Fruit fly (Drosophila melanogaster) whole organism, embryonic: Measurements from ENCODE around the gene CG32625.

ENCODE experiments used
- CG1024 ChIP-seq: fragments of 200-800 bp; sonication (Bioruptor generic); IDR thresholded peaks from 2 replicates; pipeline ENCODE4 v1.3.6; 2022; ENCODE audit warnings: missing biosample characterization, missing genetic modification characterization
- CG10267 ChIP-seq: fragments of 200-800 bp; sonication (Bioruptor generic); optimal IDR thresholded peaks from 2 replicates; lab custom pipeline; 2018; ENCODE audit warnings: missing biosample characterization, mild to moderate bottlenecking, missing genetic modification characterization, moderate library complexity
- CG11696 ChIP-seq: fragments of 200-800 bp; sonication (Bioruptor generic); IDR thresholded peaks from 2 replicates; pipeline ENCODE4 v1.3.6; 2022; ENCODE audit warnings: missing biosample characterization, missing genetic modification characterization
- CG13775 ChIP-seq: fragments of 200-800 bp; sonication (Bioruptor generic); optimal IDR thresholded peaks from 3 replicates; lab custom pipeline; 2017; ENCODE audit warnings: missing biosample characterization, mild to moderate bottlenecking, missing genetic modification characterization
- CG14050 ChIP-seq: fragments of 200-800 bp; sonication (Bioruptor generic); IDR thresholded peaks from 3 replicates; pipeline ENCODE4 v1.3.6; 2022; ENCODE audit warnings: missing biosample characterization, missing genetic modification characterization
- CG1529 ChIP-seq: fragments of 200-800 bp; sonication (Bioruptor generic); optimal IDR thresholded peaks from 3 replicates; lab custom pipeline; 2018; ENCODE audit warnings: missing biosample characterization, missing genetic modification characterization
- CG15514 ChIP-seq: fragments of 200-800 bp; sonication (Bioruptor generic); optimal IDR thresholded peaks from 3 replicates; lab custom pipeline; 2017; ENCODE audit warnings: missing biosample characterization, missing genetic modification characterization, mild to moderate bottlenecking, moderate library complexity, missing genetic modification reagents
- CG17186 ChIP-seq: fragments of 200-800 bp; sonication (Bioruptor generic); optimal IDR thresholded peaks from 3 replicates; lab custom pipeline; 2017; ENCODE audit warnings: missing biosample characterization, missing genetic modification reagents, missing genetic modification characterization
- CG18476 ChIP-seq: fragments of 200-800 bp; sonication (Bioruptor generic); optimal IDR thresholded peaks from 2 replicates; lab custom pipeline; 2016; ENCODE audit warnings: missing biosample characterization, mild to moderate bottlenecking, missing genetic modification characterization
- CG2120 ChIP-seq: fragments of 200-800 bp; sonication (Bioruptor generic); optimal IDR thresholded peaks from 3 replicates; lab custom pipeline; 2016; ENCODE audit warnings: missing biosample characterization, missing genetic modification characterization
- CG2199 ChIP-seq: fragments of 200-800 bp; sonication (Bioruptor generic); IDR thresholded peaks from 3 replicates; pipeline ENCODE4 v1.3.6; 2022; ENCODE audit warnings: missing biosample characterization, missing genetic modification characterization
- CG2202 ChIP-seq: fragments of 200-800 bp; sonication (Bioruptor generic); optimal IDR thresholded peaks from 2 replicates; lab custom pipeline; 2018; ENCODE audit warnings: missing biosample characterization, mild to moderate bottlenecking, missing genetic modification characterization
- CG32532 ChIP-seq: fragments of 200-800 bp; sonication (Bioruptor generic); IDR thresholded peaks from 2 replicates; pipeline ENCODE4 v1.3.6; 2022; ENCODE audit warnings: missing biosample characterization, missing genetic modification characterization
- CG34422 ChIP-seq: fragments of 200-800 bp; sonication (Bioruptor generic); IDR thresholded peaks from 3 replicates; pipeline ENCODE4 v1.3.6; 2022; ENCODE audit warnings: missing biosample characterization, missing genetic modification characterization
- CG3726 ChIP-seq: fragments of 200-800 bp; sonication (Bioruptor generic); IDR thresholded peaks from 3 replicates; pipeline ENCODE4, ENCODE4 v1.3.6; 2022; ENCODE audit warnings: missing biosample characterization, missing genetic modification characterization
- CG7745 ChIP-seq: fragments of 200-800 bp; sonication (Bioruptor generic); optimal IDR thresholded peaks from 2 replicates; lab custom pipeline; 2018; ENCODE audit warnings: missing biosample characterization, mild to moderate bottlenecking, missing genetic modification characterization, moderate library complexity
- CTCF ChIP-seq: fragments of 200-800 bp; sonication (Bioruptor generic); optimal IDR thresholded peaks from 2 replicates; lab custom pipeline; 2017; ENCODE audit warnings: missing biosample characterization, mild to moderate bottlenecking, missing genetic modification characterization, moderate library complexity
- Dfd ChIP-seq, 2 experiments: fragments of >200 bp; optimal IDR thresholded peaks; 2 replicates each; lab custom pipeline; 2017; ENCODE audit warnings: missing biosample characterization in 2 of 2, missing genetic modification characterization in 2 of 2
- GATAe ChIP-seq: fragments of 200-800 bp; sonication (Bioruptor generic); conservative IDR thresholded peaks from 2 replicates; pipeline ENCODE4 v1.3.6; 2022; ENCODE audit warnings: missing biosample characterization, missing genetic modification characterization
- HLH54F ChIP-seq: fragments of 200-800 bp; sonication (Bioruptor generic); optimal IDR thresholded peaks from 3 replicates; lab custom pipeline; 2016; ENCODE audit warnings: missing biosample characterization, missing genetic modification characterization
- Jarid2 ChIP-seq: fragments of 200-800 bp; sonication (Bioruptor generic); optimal IDR thresholded peaks from 3 replicates; lab custom pipeline; 2017; ENCODE audit warnings: mild to moderate bottlenecking, missing biosample characterization, missing genetic modification reagents, missing genetic modification characterization
- Lpt ChIP-seq: fragments of >200 bp; optimal IDR thresholded peaks from 2 replicates; lab custom pipeline; 2018; ENCODE audit warnings: missing biosample characterization, missing genetic modification characterization
- NK7.1 ChIP-seq: fragments of 200-800 bp; sonication (Bioruptor generic); optimal IDR thresholded peaks from 3 replicates; lab custom pipeline; 2016; ENCODE audit warnings: missing biosample characterization, missing genetic modification characterization
- Opbp ChIP-seq: fragments of 200-800 bp; sonication (Bioruptor generic); IDR thresholded peaks from 3 replicates; pipeline ENCODE4 v1.3.6; 2022; ENCODE audit warnings: missing biosample characterization, missing genetic modification characterization; ENCODE audit not compliant: partially characterized antibody
- Rfx ChIP-seq: fragments of 200-800 bp; sonication (Bioruptor generic); IDR thresholded peaks from 2 replicates; pipeline ENCODE4 v1.3.6; 2022; ENCODE audit warnings: missing biosample characterization, missing genetic modification characterization
- Sox100B ChIP-seq: fragments of 200-800 bp; sonication (Bioruptor generic); optimal IDR thresholded peaks from 3 replicates; lab custom pipeline; 2018; ENCODE audit warnings: missing biosample characterization, mild to moderate bottlenecking, missing genetic modification characterization
- amos ChIP-seq: fragments of 200-800 bp; sonication (Bioruptor generic); IDR thresholded peaks from 2 replicates; pipeline ENCODE4 v1.3.6; 2022; ENCODE audit warnings: missing biosample characterization, missing genetic modification characterization; ENCODE audit not compliant: partially characterized antibody
- ato ChIP-seq: fragments of 200-800 bp; sonication (Bioruptor generic); IDR thresholded peaks from 2 replicates; pipeline ENCODE4 v1.3.6; 2022; ENCODE audit warnings: missing biosample characterization, missing genetic modification characterization; ENCODE audit not compliant: partially characterized antibody
- dysf ChIP-seq: fragments of 200-800 bp; sonication (Bioruptor generic); IDR thresholded peaks from 3 replicates; pipeline ENCODE4 v1.3.6; 2022; ENCODE audit warnings: missing biosample characterization, missing genetic modification characterization
- fd3F ChIP-seq: fragments of 200-800 bp; sonication (Bioruptor generic); optimal IDR thresholded peaks from 2 replicates; lab custom pipeline; 2018; ENCODE audit warnings: missing biosample characterization, mild to moderate bottlenecking, missing genetic modification characterization, moderate library complexity
- grn ChIP-seq: fragments of 200-800 bp; sonication (Bioruptor generic); optimal IDR thresholded peaks from 3 replicates; lab custom pipeline; 2017; ENCODE audit warnings: missing biosample characterization, missing genetic modification characterization
- hbn ChIP-seq: fragments of 200-800 bp; sonication (Bioruptor generic); IDR thresholded peaks from 2 replicates; pipeline ENCODE4 v1.3.6; 2022; ENCODE audit warnings: missing biosample characterization, missing genetic modification characterization; ENCODE audit not compliant: partially characterized antibody
- maf-S ChIP-seq: fragments of 200-800 bp; sonication (Bioruptor generic); optimal IDR thresholded peaks from 2 replicates; lab custom pipeline; 2016; ENCODE audit warnings: missing biosample characterization, missing genetic modification characterization
- nerfin-2 ChIP-seq: fragments of 200-800 bp; sonication (Bioruptor generic); IDR thresholded peaks from 2 replicates; pipeline ENCODE4 v1.3.6; 2022; ENCODE audit warnings: missing biosample characterization, missing genetic modification characterization; ENCODE audit not compliant: partially characterized antibody
- nom ChIP-seq: fragments of 200-800 bp; sonication (Bioruptor generic); optimal IDR thresholded peaks from 2 replicates; lab custom pipeline; 2017; ENCODE audit warnings: missing biosample characterization, missing genetic modification characterization, mild to moderate bottlenecking, moderate library complexity, missing genetic modification reagents
- otp ChIP-seq: fragments of 200-800 bp; sonication (Bioruptor generic); IDR thresholded peaks from 3 replicates; pipeline ENCODE4, ENCODE4 v1.3.6; 2022; ENCODE audit warnings: missing biosample characterization, missing genetic modification characterization
- pzg ChIP-seq: fragments of 200-800 bp; sonication (Bioruptor generic); optimal IDR thresholded peaks from 3 replicates; lab custom pipeline; 2018; ENCODE audit warnings: missing biosample characterization, mild to moderate bottlenecking, missing genetic modification characterization, moderate library complexity
- sc ChIP-seq, 3 experiments: fragments of >200 bp in 2 of 3; fragments of 200-800 bp in 1 of 3; sonication (Bioruptor generic) in 1 of 3; optimal IDR thresholded peaks; 2 replicates in 2 of 3; 3 replicates in 1 of 3; lab custom pipeline; 2017; ENCODE audit warnings: mild to moderate bottlenecking in 1 of 3, missing biosample characterization in 1 of 3, missing genetic modification characterization in 1 of 3, missing genetic modification reagents in 1 of 3
- schlank ChIP-seq: fragments of 200-800 bp; sonication (Bioruptor generic); optimal IDR thresholded peaks from 2 replicates; lab custom pipeline; 2018; ENCODE audit warnings: missing biosample characterization, mild to moderate bottlenecking, missing genetic modification characterization
- slbo ChIP-seq: fragments of 200-800 bp; sonication (Bioruptor generic); IDR thresholded peaks from 2 replicates; pipeline ENCODE4 v1.3.6; 2022; ENCODE audit warnings: missing biosample characterization, missing genetic modification characterization
- sna ChIP-seq: fragments of 200-800 bp; sonication (Bioruptor generic); IDR thresholded peaks from 2 replicates; pipeline ENCODE4 v1.3.6; 2022; ENCODE audit warnings: missing biosample characterization, missing genetic modification characterization; ENCODE audit not compliant: partially characterized antibody
- sob ChIP-seq: fragments of 200-800 bp; sonication (Bioruptor generic); IDR thresholded peaks from 2 replicates; pipeline ENCODE4 v1.3.6; 2022; ENCODE audit warnings: missing biosample characterization, missing genetic modification characterization
- stc ChIP-seq: fragments of 200-800 bp; sonication (Bioruptor generic); IDR thresholded peaks from 2 replicates; pipeline ENCODE4 v1.3.6; 2022; ENCODE audit warnings: missing biosample characterization, missing genetic modification characterization
- toy ChIP-seq: fragments of 200-800 bp; sonication (Bioruptor generic); IDR thresholded peaks from 2 replicates; pipeline ENCODE4 v1.3.6; 2022; ENCODE audit warnings: missing biosample characterization, missing genetic modification characterization
- ttk ChIP-seq: fragments of 200-800 bp; sonication (Bioruptor generic); IDR thresholded peaks from 2 replicates; pipeline ENCODE4 v2.1.2; 2022; ENCODE audit warnings: missing biosample characterization, missing genetic modification characterization
- zen2 ChIP-seq: fragments of 200-800 bp; sonication (Bioruptor generic); IDR thresholded peaks from 3 replicates; pipeline ENCODE4 v1.3.6; 2022; ENCODE audit warnings: missing biosample characterization, missing genetic modification characterization; ENCODE audit not compliant: partially characterized antibody
- zf30C ChIP-seq: fragments of 200-800 bp; sonication (Bioruptor generic); optimal IDR thresholded peaks from 3 replicates; lab custom pipeline; 2018; ENCODE audit warnings: missing biosample characterization, mild to moderate bottlenecking, missing genetic modification characterization
- zfh1 ChIP-seq: fragments of 200-800 bp; sonication (Bioruptor generic); IDR thresholded peaks from 3 replicates; pipeline ENCODE4 v1.3.6; 2022; ENCODE audit warnings: missing biosample characterization, missing genetic modification characterization
- zfh2 ChIP-seq: fragments of 200-800 bp; sonication (Bioruptor generic); optimal IDR thresholded peaks from 2 replicates; lab custom pipeline; 2016; ENCODE audit warnings: missing biosample characterization, missing genetic modification characterization

Gene CG32625

DNA sequence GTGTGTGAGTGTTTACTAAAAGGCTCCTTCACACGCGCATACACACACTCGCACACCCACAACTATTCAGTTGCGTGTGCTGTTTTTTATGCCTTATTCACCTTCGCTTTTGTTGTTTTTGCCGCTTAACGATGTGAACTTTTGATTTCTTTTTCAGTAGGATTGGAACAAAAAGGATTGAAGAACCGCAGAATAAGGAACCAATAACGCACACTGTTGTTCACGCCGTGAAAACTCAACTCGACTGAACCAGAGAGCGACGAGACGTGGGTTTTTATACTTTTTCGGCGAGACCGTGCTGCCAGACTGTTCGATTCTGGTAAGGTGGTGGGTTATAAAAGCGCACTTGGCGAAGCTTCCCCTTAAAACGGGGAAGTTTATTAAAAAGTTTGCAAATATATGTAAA is 1.5 kb downstream of the CG32625 start, which contains the start of gene Pdcd4 (continued):
- TF ChIP-seq CG1024 (GFP tag; lab: Robert Waterston, UW) (no peak), CTCF (GFP tag; lab: Kevin White, UChicago) (no peak), zfh2 (GFP tag; lab: Kevin White, UChicago) (no peak), sc (optimal IDR thresholded peaks at IDR 0.05; lab: Kevin White, UChicago) (no peak), sc (GFP tag; optimal IDR thresholded peaks at IDR 0.05; lab: Kevin White, UChicago) (no peak), HLH54F (GFP tag; lab: Kevin White, UChicago) (no peak)

DNA sequence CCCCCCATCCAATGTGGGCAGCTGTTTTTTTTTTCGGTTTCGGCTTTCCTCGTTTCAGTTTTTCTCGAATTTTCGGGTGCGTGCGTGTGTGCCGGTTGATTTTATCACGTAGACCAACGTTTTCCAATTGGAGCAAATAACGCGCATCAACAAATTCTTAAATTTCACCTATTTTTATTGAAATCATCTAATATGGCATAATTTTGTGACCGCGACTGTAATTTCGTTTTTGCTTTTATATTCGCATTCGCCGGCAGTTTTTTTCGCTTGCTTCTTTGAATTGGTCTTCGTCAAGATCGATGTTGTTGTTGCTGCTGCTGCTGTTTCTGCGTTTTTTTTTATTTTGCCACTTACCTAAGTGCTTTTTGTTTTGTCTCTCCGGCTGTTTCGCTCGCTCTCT is 2.1 kb downstream of the CG32625 start:
- TF ChIP-seq Jarid2 (GFP tag; lab: Kevin White, UChicago), result no peak
- no peak for TF ChIP-seq Sox100B (GFP tag; lab: Kevin White, UChicago)
- peak; percentile 68 for TF ChIP-seq nom
- no peak for TF ChIP-seq CG2202 (tag; lab: Kevin White, UChicago)
- no peak for TF ChIP-seq sob
- no peak for TF ChIP-seq zf30C (GFP tag; lab: Kevin White, UChicago)
- no peak for TF ChIP-seq CG3726 (GFP tag; lab: Robert Waterston, UW)
- peak; percentile 51; the same call in 1 of the 3 replicates for TF ChIP-seq CG34422 (GFP tag; lab: Robert Waterston, UW)
- no peak for TF ChIP-seq GATAe (GFP tag; lab: Robert Waterston, UW)
- TF ChIP-seq CG13775 (GFP tag; lab: Kevin White, UChicago), result no peak
- no peak for TF ChIP-seq NK7.1
- TF ChIP-seq otp (GFP tag; lab: Robert Waterston, UW), result no peak
- TF ChIP-seq CG10267 (tag; lab: Kevin White, UChicago), result no peak
- TF ChIP-seq zen2 (GFP tag; lab: Robert Waterston, UW), result no peak
- TF ChIP-seq hbn (GFP tag; lab: Robert Waterston, UW), result no peak
- no peak for TF ChIP-seq CG17186 (GFP tag; lab: Kevin White, UChicago)
- no peak for TF ChIP-seq schlank (tag; lab: Kevin White, UChicago)
- TF ChIP-seq slbo (GFP tag; lab: Robert Waterston, UW), result 0 out of 2 replicates have a peak, but pooled peaks have one; percentile 9
- no peak for TF ChIP-seq Dfd (GFP tag; optimal IDR thresholded peaks at IDR 0.05; lab: Kevin White, UChicago)
- peak; percentile 20 for TF ChIP-seq CG15514 (GFP tag; lab: Kevin White, UChicago)
- TF ChIP-seq toy, result no peak
- no peak for TF ChIP-seq CG1529 (GFP tag; lab: Kevin White, UChicago)
- TF ChIP-seq CG14050, result no peak
- no peak for TF ChIP-seq CG2199 (GFP tag; lab: Robert Waterston, UW)
- no peak for TF ChIP-seq pzg (GFP tag; lab: Kevin White, UChicago)
- TF ChIP-seq CG18476, result no peak
- no peak for TF ChIP-seq sna (GFP tag; lab: Robert Waterston, UW)
- TF ChIP-seq Lpt (GFP tag; lab: Kevin White, UChicago), result no peak
- TF ChIP-seq fd3F (GFP tag; lab: Kevin White, UChicago), result no peak
- peak; percentile 77 for TF ChIP-seq CG11696 (GFP tag; lab: Robert Waterston, UW)
- TF ChIP-seq ato, result no peak
- TF ChIP-seq nerfin-2, result no peak
- peak; percentile 8; the same call in 1 of the 3 replicates for TF ChIP-seq dysf (GFP tag; lab: Robert Waterston, UW)
- no peak for TF ChIP-seq grn (GFP tag; lab: Kevin White, UChicago)
- TF ChIP-seq stc (GFP tag; lab: Robert Waterston, UW), result no peak
- TF ChIP-seq sc (optimal IDR thresholded peaks at IDR 0.05; lab: Kevin White, UChicago), result no peak
- TF ChIP-seq sc (GFP tag; optimal IDR thresholded peaks at IDR 0.05; lab: Kevin White, UChicago), result no peak
- peak; percentile 5 for TF ChIP-seq CG2120 (GFP tag; lab: Kevin White, UChicago)
- peak; percentile 29; the same call in 1 of the 2 replicates for TF ChIP-seq CG32532
- TF ChIP-seq CG7745, result no peak
- TF ChIP-seq Opbp (GFP tag; lab: Robert Waterston, UW), result no peak
- TF ChIP-seq zfh1 (GFP tag; lab: Robert Waterston, UW), result no peak
- no peak for TF ChIP-seq amos (GFP tag; lab: Robert Waterston, UW)
- TF ChIP-seq maf-S (GFP tag; lab: Kevin White, UChicago), result no peak
- no peak for TF ChIP-seq ttk (GFP tag; lab: Robert Waterston, UW)
- peak; percentile 28; the same call in 1 of the 2 replicates for TF ChIP-seq Rfx (GFP tag; lab: Robert Waterston, UW)
